Fruit fly (Drosophila melanogaster) whole organism, embryonic: Measurements from ENCODE around the gene SoxN.

ENCODE experiments used
- Adf1 ChIP-seq: fragments of 200-800 bp; sonication (Bioruptor generic); IDR thresholded peaks from 2 replicates; pipeline ENCODE4 v1.3.6; 2022; ENCODE audit warnings: missing biosample characterization, missing genetic modification characterization
- Atf3 ChIP-seq: fragments of 200-800 bp; sonication (Bioruptor generic); optimal IDR thresholded peaks from 3 replicates; lab custom pipeline; 2016; ENCODE audit warnings: missing biosample characterization, missing genetic modification characterization
- CG10147 ChIP-seq: fragments of 200-800 bp; sonication (Bioruptor generic); optimal IDR thresholded peaks from 2 replicates; lab custom pipeline; 2019; ENCODE audit warnings: missing biosample characterization, mild to moderate bottlenecking, missing genetic modification characterization, moderate library complexity
- CG10979 ChIP-seq: fragments of 200-800 bp; sonication (Bioruptor generic); optimal IDR thresholded peaks from 2 replicates; lab custom pipeline; 2018; ENCODE audit warnings: missing biosample characterization, mild to moderate bottlenecking, missing genetic modification characterization, moderate library complexity
- CG11560 ChIP-seq: fragments of 200-800 bp; sonication (Bioruptor generic); IDR thresholded peaks from 3 replicates; pipeline ENCODE4 v1.3.6; 2022; ENCODE audit warnings: missing biosample characterization, missing genetic modification characterization
- CG11695 ChIP-seq: fragments of 200-800 bp; sonication (Bioruptor generic); IDR thresholded peaks from 3 replicates; pipeline ENCODE4 v1.3.6; 2022; ENCODE audit warnings: missing biosample characterization, missing genetic modification characterization
- CG12071 ChIP-seq: fragments of 200-800 bp; sonication (Bioruptor generic); optimal IDR thresholded peaks from 3 replicates; lab custom pipeline; 2018; ENCODE audit warnings: missing biosample characterization, mild to moderate bottlenecking, missing genetic modification characterization
- CG13287 ChIP-seq: fragments of 200-800 bp; sonication (Bioruptor generic); IDR thresholded peaks from 2 replicates; pipeline ENCODE4 v1.3.6; 2022; ENCODE audit warnings: missing biosample characterization, missing genetic modification characterization; ENCODE audit not compliant: partially characterized antibody
- CG13775 ChIP-seq: fragments of 200-800 bp; sonication (Bioruptor generic); optimal IDR thresholded peaks from 3 replicates; lab custom pipeline; 2017; ENCODE audit warnings: missing biosample characterization, mild to moderate bottlenecking, missing genetic modification characterization
- CG15269 ChIP-seq: fragments of 200-800 bp; sonication (Bioruptor generic); optimal IDR thresholded peaks from 2 replicates; lab custom pipeline; 2018; ENCODE audit warnings: missing biosample characterization, mild to moderate bottlenecking, missing genetic modification characterization, moderate library complexity
- CG17385 ChIP-seq: fragments of 200-800 bp; sonication (Bioruptor generic); optimal IDR thresholded peaks from 3 replicates; lab custom pipeline; 2018; ENCODE audit warnings: missing biosample characterization, mild to moderate bottlenecking, missing genetic modification characterization
- CG17612 ChIP-seq: fragments of 200-800 bp; sonication (Bioruptor generic); IDR thresholded peaks from 2 replicates; pipeline ENCODE4 v1.3.6; 2022; ENCODE audit warnings: missing biosample characterization, missing genetic modification characterization
- CG2712 ChIP-seq: fragments of 200-800 bp; optimal IDR thresholded peaks from 3 replicates; lab custom pipeline; 2019; ENCODE audit warnings: missing biosample characterization, mild to moderate bottlenecking, missing genetic modification characterization, moderate library complexity
- CG30020 ChIP-seq: fragments of 200-800 bp; optimal IDR thresholded peaks from 2 replicates; lab custom pipeline; 2019; ENCODE audit warnings: missing biosample characterization, mild to moderate bottlenecking, missing genetic modification characterization, moderate library complexity
- CG32532 ChIP-seq: fragments of 200-800 bp; sonication (Bioruptor generic); IDR thresholded peaks from 2 replicates; pipeline ENCODE4 v1.3.6; 2022; ENCODE audit warnings: missing biosample characterization, missing genetic modification characterization
- CG34376 ChIP-seq: fragments of 200-800 bp; sonication (Bioruptor generic); optimal IDR thresholded peaks from 2 replicates; lab custom pipeline; 2018; ENCODE audit warnings: missing biosample characterization, mild to moderate bottlenecking, missing genetic modification characterization
- CG4820 ChIP-seq: fragments of 200-800 bp; sonication (Bioruptor generic); optimal IDR thresholded peaks from 3 replicates; lab custom pipeline; 2016; ENCODE audit warnings: missing biosample characterization, missing genetic modification characterization
- CG7786 ChIP-seq: fragments of 200-800 bp; sonication (Bioruptor generic); optimal IDR thresholded peaks from 2 replicates; lab custom pipeline; 2016; ENCODE audit warnings: missing biosample characterization, missing genetic modification characterization
- CG8359 ChIP-seq: fragments of 200-800 bp; sonication (Bioruptor generic); optimal IDR thresholded peaks from 2 replicates; lab custom pipeline; 2017; ENCODE audit warnings: missing biosample characterization, mild to moderate bottlenecking, missing genetic modification characterization, borderline replicate concordance
- CG8765 ChIP-seq: fragments of 200-800 bp; sonication (Bioruptor generic); IDR thresholded peaks from 2 replicates; pipeline ENCODE4 v1.3.6; 2022; ENCODE audit warnings: missing biosample characterization, missing genetic modification characterization
- Deaf1 ChIP-seq: fragments of 200-800 bp; optimal IDR thresholded peaks from 3 replicates; lab custom pipeline; 2019; ENCODE audit warnings: missing biosample characterization, mild to moderate bottlenecking, missing genetic modification characterization, moderate library complexity
- Elba2 ChIP-seq: fragments of 200-800 bp; sonication (Bioruptor generic); optimal IDR thresholded peaks from 3 replicates; lab custom pipeline; 2016; ENCODE audit warnings: missing biosample characterization, missing genetic modification characterization
- GATAe ChIP-seq: fragments of 200-800 bp; sonication (Bioruptor generic); conservative IDR thresholded peaks from 2 replicates; pipeline ENCODE4 v1.3.6; 2022; ENCODE audit warnings: missing biosample characterization, missing genetic modification characterization
- H15 ChIP-seq: fragments of 200-800 bp; sonication (Bioruptor generic); IDR thresholded peaks from 3 replicates; pipeline ENCODE4 v1.3.6; 2022; ENCODE audit warnings: missing biosample characterization, missing genetic modification characterization
- HmgZ ChIP-seq: fragments of 200-800 bp; sonication (Bioruptor generic); optimal IDR thresholded peaks from 2 replicates; lab custom pipeline; 2018; ENCODE audit warnings: missing biosample characterization, mild to moderate bottlenecking, missing genetic modification characterization
- Hr3 ChIP-seq: fragments of 200-800 bp; sonication (Bioruptor generic); optimal IDR thresholded peaks from 3 replicates; lab custom pipeline; 2016; ENCODE audit warnings: missing biosample characterization, missing genetic modification characterization
- Lpt ChIP-seq: fragments of >200 bp; optimal IDR thresholded peaks from 2 replicates; lab custom pipeline; 2018; ENCODE audit warnings: missing biosample characterization, missing genetic modification characterization
- Myb ChIP-seq: fragments of 200-800 bp; sonication (Bioruptor generic); optimal IDR thresholded peaks from 2 replicates; lab custom pipeline; 2016; ENCODE audit warnings: missing biosample characterization, missing genetic modification characterization
- NC2β ChIP-seq: fragments of 200-800 bp; sonication (Bioruptor generic); optimal IDR thresholded peaks from 2 replicates; lab custom pipeline; 2016; ENCODE audit warnings: missing biosample characterization, missing genetic modification characterization
- Scr ChIP-seq: fragments of 200-800 bp; sonication (Bioruptor generic); IDR thresholded peaks from 2 replicates; pipeline ENCODE4 v1.3.6; 2022; ENCODE audit warnings: missing biosample characterization, missing genetic modification characterization; ENCODE audit not compliant: partially characterized antibody
- Taf1 ChIP-seq: fragments of 200-800 bp; sonication (Bioruptor generic); IDR thresholded peaks from 2 replicates; pipeline ENCODE4 v1.3.6; 2022; ENCODE audit warnings: missing biosample characterization, missing genetic modification characterization
- Tbp ChIP-seq: fragments of >200 bp; optimal IDR thresholded peaks from 2 replicates; lab custom pipeline; 2018; ENCODE audit warnings: missing biosample characterization, missing genetic modification characterization
- ac ChIP-seq: fragments of 200-800 bp; sonication (Bioruptor generic); optimal IDR thresholded peaks from 3 replicates; lab custom pipeline; 2017; ENCODE audit warnings: missing biosample characterization, mild to moderate bottlenecking, missing genetic modification characterization
- amos ChIP-seq: fragments of 200-800 bp; sonication (Bioruptor generic); IDR thresholded peaks from 2 replicates; pipeline ENCODE4 v1.3.6; 2022; ENCODE audit warnings: missing biosample characterization, missing genetic modification characterization; ENCODE audit not compliant: partially characterized antibody
- cad ChIP-seq: fragments of >200 bp; optimal IDR thresholded peaks from 2 replicates; lab custom pipeline; 2017; ENCODE audit warnings: missing biosample characterization, missing genetic modification characterization
- dati ChIP-seq: fragments of 200-800 bp; sonication (Bioruptor generic); IDR thresholded peaks from 2 replicates; pipeline ENCODE4 v1.3.6; 2022; ENCODE audit warnings: missing biosample characterization, missing genetic modification characterization
- fd102C ChIP-seq: fragments of 200-800 bp; sonication (Bioruptor generic); optimal IDR thresholded peaks from 2 replicates; lab custom pipeline; 2018; ENCODE audit warnings: missing biosample characterization, mild to moderate bottlenecking, missing genetic modification characterization, moderate library complexity
- hkb ChIP-seq, 2 experiments: fragments of 200-800 bp in 1 of 2; fragments of >200 bp in 1 of 2; sonication (Bioruptor generic) in 1 of 2; IDR thresholded peaks in 1 of 2; optimal IDR thresholded peaks in 1 of 2; 2 replicates each; pipeline versions ENCODE4 v1.3.6 to Lab custom; 2017 to 2022; ENCODE audit warnings: missing biosample characterization in 1 of 2, missing genetic modification characterization in 1 of 2
- lov ChIP-seq, 2 experiments: fragments of 200-800 bp in 1 of 2; fragments of >200 bp in 1 of 2; sonication (Bioruptor generic) in 1 of 2; IDR thresholded peaks in 1 of 2; optimal IDR thresholded peaks in 1 of 2; 2 replicates in 1 of 2; 3 replicates in 1 of 2; pipeline versions ENCODE4 v1.3.6 to Lab custom; 2017 to 2022; ENCODE audit warnings: missing biosample characterization in 1 of 2, missing genetic modification characterization in 1 of 2
- onecut ChIP-seq: fragments of 200-800 bp; sonication (Bioruptor generic); IDR thresholded peaks from 2 replicates; pipeline ENCODE4 v1.3.6; 2022; ENCODE audit warnings: missing biosample characterization, missing genetic modification characterization
- p53 ChIP-seq: fragments of 200-800 bp; sonication (Bioruptor generic); optimal IDR thresholded peaks from 2 replicates; lab custom pipeline; 2016; ENCODE audit warnings: missing biosample characterization, missing genetic modification characterization
- pan ChIP-seq, 4 experiments: fragments of >200 bp in 3 of 4; fragments of 200-800 bp in 1 of 4; sonication (Bioruptor generic) in 1 of 4; optimal IDR thresholded peaks in 3 of 4; IDR thresholded peaks in 1 of 4; 2 replicates each; pipeline versions ENCODE4 v1.3.6 to Lab custom; 2017 to 2022; ENCODE audit warnings: missing biosample characterization in 2 of 4, missing genetic modification characterization in 2 of 4, mixed read lengths in 1 of 4
- phol ChIP-seq: fragments of 200-800 bp; sonication (Bioruptor generic); optimal IDR thresholded peaks from 3 replicates; lab custom pipeline; 2018; ENCODE audit warnings: missing biosample characterization, mild to moderate bottlenecking, missing genetic modification characterization, moderate library complexity
- pum ChIP-seq: fragments of 200-800 bp; sonication (Bioruptor generic); optimal IDR thresholded peaks from 2 replicates; lab custom pipeline; 2016; ENCODE audit warnings: missing biosample characterization, missing genetic modification characterization
- sug ChIP-seq: fragments of 200-800 bp; optimal IDR thresholded peaks from 2 replicates; lab custom pipeline; 2019; ENCODE audit warnings: missing biosample characterization, mild to moderate bottlenecking, missing genetic modification characterization, moderate library complexity
- tap ChIP-seq: fragments of 200-800 bp; optimal IDR thresholded peaks from 3 replicates; lab custom pipeline; 2019; ENCODE audit warnings: missing biosample characterization, mild to moderate bottlenecking, missing genetic modification characterization, moderate library complexity
- tio ChIP-seq: fragments of 200-800 bp; sonication (Bioruptor generic); optimal IDR thresholded peaks from 2 replicates; lab custom pipeline; 2017; ENCODE audit warnings: missing biosample characterization, missing genetic modification characterization, inconsistent platforms
- ttk ChIP-seq: fragments of 200-800 bp; sonication (Bioruptor generic); IDR thresholded peaks from 2 replicates; pipeline ENCODE4 v2.1.2; 2022; ENCODE audit warnings: missing biosample characterization, missing genetic modification characterization
- tup ChIP-seq: fragments of 200-800 bp; sonication (Bioruptor generic); optimal IDR thresholded peaks from 2 replicates; lab custom pipeline; 2016; ENCODE audit warnings: missing biosample characterization, mild to moderate bottlenecking, missing genetic modification characterization, moderate library complexity

SoxN gene

DNA sequence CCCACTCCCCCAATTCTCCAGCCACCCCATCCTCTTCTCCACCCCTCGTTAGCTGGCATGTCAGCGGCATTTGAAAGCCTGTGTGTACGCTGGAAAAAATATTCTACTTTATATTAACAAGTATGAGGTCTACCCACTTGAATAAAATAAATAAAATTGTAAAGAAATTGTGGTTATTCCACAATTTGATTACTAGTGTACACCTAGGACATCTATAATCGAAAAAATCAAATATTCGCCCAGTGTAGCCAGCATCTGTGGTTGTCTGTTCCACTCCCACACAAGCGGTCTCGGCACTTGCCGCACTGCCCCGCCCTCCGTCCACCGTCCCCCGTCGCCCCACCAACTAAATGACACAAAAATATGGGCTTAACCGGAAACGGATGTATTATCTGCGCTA lies 35.3 kb downstream of the SoxN start (continued):
- TF ChIP-seq H15 (peak; percentile 78; the same call in 2 of the 3 replicates), CG8765 (GFP tag; lab: Robert Waterston, UW) (no peak; the same call in 1 of the 2 replicates), Deaf1 (tag; lab: Kevin White, UChicago) (no peak), onecut (GFP tag; lab: Robert Waterston, UW) (peak; percentile 63), GATAe (GFP tag; lab: Robert Waterston, UW) (no peak), CG11560 (tag; lab: Robert Waterston, UW) (peak; percentile 69), CG4820 (peak; percentile 80), CG12071 (GFP tag; lab: Kevin White, UChicago) (peak; percentile 36), hkb (optimal IDR thresholded peaks at IDR 0.05; lab: Kevin White, UChicago) (no peak), hkb (GFP tag; IDR thresholded peaks at IDR 0.05; lab: Robert Waterston, UW) (peak; percentile 81), Scr (GFP tag; lab: Robert Waterston, UW) (no peak), phol (peak; percentile 84), CG34376 (GFP tag; lab: Kevin White, UChicago) (no peak), p53 (GFP tag; lab: Kevin White, UChicago) (no peak), CG17385 (GFP tag; lab: Kevin White, UChicago) (peak; percentile 38), CG13775 (GFP tag; lab: Kevin White, UChicago) (peak; percentile 42), ttk (GFP tag; lab: Robert Waterston, UW) (peak; percentile 74), CG11695 (0 out of 3 replicates have a peak, but pooled peaks have one; percentile 48), CG7786 (GFP tag; lab: Kevin White, UChicago) (no peak), amos (no peak), CG10979 (tag; lab: Kevin White, UChicago) (peak; percentile 89), cad (GFP tag; lab: Kevin White, UChicago) (no peak), NC2β (GFP tag; lab: Kevin White, UChicago) (peak; percentile 9), CG2712 (peak; percentile 88), lov (optimal IDR thresholded peaks at IDR 0.05; lab: Kevin White, UChicago) (no peak), lov (GFP tag; IDR thresholded peaks at IDR 0.05; lab: Robert Waterston, UW) (peak; percentile 82; the same call in 2 of the 3 replicates), CG15269 (tag; lab: Kevin White, UChicago) (no peak), CG17612 (GFP tag; lab: Robert Waterston, UW) (peak; percentile 48; the same call in 1 of the 2 replicates), CG13287 (GFP tag; lab: Robert Waterston, UW) (no peak), pan (optimal IDR thresholded peaks at IDR 0.05; lab: Kevin White, UChicago) (no peak), pan (GFP tag; optimal IDR thresholded peaks at IDR 0.05 in 1 of 2, IDR thresholded peaks at IDR 0.05 in 1 of 2) (peak in 1 of 2 experiments; percentile 78), CG32532 (GFP tag; lab: Robert Waterston, UW) (peak; percentile 60; the same call in 1 of the 2 replicates), CG10147 (peak; percentile 9), Lpt (no peak), Adf1 (GFP tag; lab: Robert Waterston, UW) (no peak), HmgZ (tag; lab: Kevin White, UChicago) (no peak), fd102C (GFP tag; lab: Kevin White, UChicago) (no peak), CG30020 (tag; lab: Kevin White, UChicago) (peak; percentile 19), dati (GFP tag; lab: Robert Waterston, UW) (peak; percentile 45), sug (tag; lab: Kevin White, UChicago) (no peak), Atf3 (no peak), Myb (GFP tag; lab: Kevin White, UChicago) (no peak), Hr3 (GFP tag; lab: Kevin White, UChicago) (peak; percentile 29), tio (GFP tag; lab: Kevin White, UChicago) (peak; percentile 26), tup (GFP tag; lab: Kevin White, UChicago) (peak; percentile 15), CG8359 (peak; percentile 37), tap (tag; lab: Kevin White, UChicago) (peak; percentile 70), Taf1 (GFP tag; lab: Robert Waterston, UW) (peak; percentile 46; the same call in 1 of the 2 replicates), Tbp (GFP tag; lab: Kevin White, UChicago) (no peak), ac (no peak), Elba2 (GFP tag; lab: Kevin White, UChicago) (no peak), pum (peak; percentile 51)
